Fruit fly (Drosophila melanogaster): ENCODE data around the gene RNaseX25.

RNaseX25 gene

dm6 chr3L:7970442-7970841 is at the start of gene RNaseX25 (continued):
- no peak for TF ChIP-seq CG4424 (GFP tag; optimal IDR thresholded peaks at IDR 0.05)
- TF ChIP-seq Gug (GFP tag; IDR thresholded peaks at IDR 0.05): no peak
- TF ChIP-seq CG42726 (GFP tag; IDR thresholded peaks at IDR 0.05; ENCODE audit: partially characterized antibody): peak; percentile 64; the same call in 1 of the 2 replicates
- no peak for TF ChIP-seq CG9817 (tag; optimal IDR thresholded peaks at IDR 0.05)
- no peak for TF ChIP-seq CG7786 (GFP tag; optimal IDR thresholded peaks at IDR 0.05)
- peak; percentile 94 for TF ChIP-seq nerfin-2 (GFP tag; IDR thresholded peaks at IDR 0.05; ENCODE audit: partially characterized antibody)
- no peak for TF ChIP-seq CG9797 (GFP tag; optimal IDR thresholded peaks at IDR 0.05)
- TF ChIP-seq CG17359 (tag; optimal IDR thresholded peaks at IDR 0.05): no peak
- TF ChIP-seq wdn (GFP tag; IDR thresholded peaks at IDR 0.05): no peak
- TF ChIP-seq D19A (tag; optimal IDR thresholded peaks at IDR 0.05): no peak
- no peak for TF ChIP-seq CG6254 (GFP tag; optimal IDR thresholded peaks at IDR 0.05)
- TF ChIP-seq lmd (GFP tag; IDR thresholded peaks at IDR 0.05): no peak
- no peak for TF ChIP-seq Dip2 (GFP tag; IDR thresholded peaks at IDR 0.05)
- peak; percentile 88 for TF ChIP-seq hb (GFP tag; IDR thresholded peaks at IDR 0.05; ENCODE audit: partially characterized antibody)
- TF ChIP-seq stwl (tag; optimal IDR thresholded peaks at IDR 0.05): peak; percentile 58
- TF ChIP-seq BtbVII (GFP tag; optimal IDR thresholded peaks at IDR 0.05): no peak
- peak; percentile 91 for TF ChIP-seq Scr (GFP tag; IDR thresholded peaks at IDR 0.05; ENCODE audit: partially characterized antibody)
- TF ChIP-seq CG16813 (GFP tag; IDR thresholded peaks at IDR 0.05; ENCODE audit: partially characterized antibody): peak; percentile 87
- no peak for TF ChIP-seq chif (GFP tag; optimal IDR thresholded peaks at IDR 0.05)
- no peak for TF ChIP-seq pfk (GFP tag; optimal IDR thresholded peaks at IDR 0.05)
- TF ChIP-seq unpg (GFP tag; optimal IDR thresholded peaks at IDR 0.05): no peak
- no peak for TF ChIP-seq CG8359 (GFP tag; optimal IDR thresholded peaks at IDR 0.05; ENCODE audit: borderline replicate concordance)
- TF ChIP-seq Bdp1 (GFP tag; optimal IDR thresholded peaks at IDR 0.05): no peak
- no peak for TF ChIP-seq CG1647 (GFP tag; optimal IDR thresholded peaks at IDR 0.05)
- TF ChIP-seq ranshi (GFP tag; IDR thresholded peaks at IDR 0.05): no peak
- peak; percentile 96 for TF ChIP-seq sna (GFP tag; IDR thresholded peaks at IDR 0.05; ENCODE audit: partially characterized antibody)
- peak; percentile 38 for TF ChIP-seq CG4617 (GFP tag; optimal IDR thresholded peaks at IDR 0.05; ENCODE audit: borderline replicate concordance)
- TF ChIP-seq inv (GFP tag; IDR thresholded peaks at IDR 0.05; ENCODE audit: partially characterized antibody): peak; percentile 77
- TF ChIP-seq CoRest (tag; optimal IDR thresholded peaks at IDR 0.05): no peak
- TF ChIP-seq Oaz (GFP tag; IDR thresholded peaks at IDR 0.05): no peak
- no peak for TF ChIP-seq schlank (tag; optimal IDR thresholded peaks at IDR 0.05)
- no peak for TF ChIP-seq CG4328 (GFP tag; optimal IDR thresholded peaks at IDR 0.05)
- peak; percentile 97 for TF ChIP-seq CG11560 (tag; IDR thresholded peaks at IDR 0.05)
- no peak for TF ChIP-seq dpn (GFP tag; optimal IDR thresholded peaks at IDR 0.05)
- TF ChIP-seq Kr (GFP tag; optimal IDR thresholded peaks at IDR 0.05): no peak
- no peak for TF ChIP-seq ken (GFP tag; IDR thresholded peaks at IDR 0.05)
- TF ChIP-seq CG17186 (GFP tag; optimal IDR thresholded peaks at IDR 0.05): no peak
- TF ChIP-seq crp (GFP tag; optimal IDR thresholded peaks at IDR 0.05): no peak
- no peak for TF ChIP-seq corto (GFP tag; optimal IDR thresholded peaks at IDR 0.05)
- no peak for TF ChIP-seq CG14667 (GFP tag; IDR thresholded peaks at IDR 0.05)
- TF ChIP-seq vnd (GFP tag; IDR thresholded peaks at IDR 0.05; ENCODE audit: partially characterized antibody): peak; percentile 92
- TF ChIP-seq HmgZ (tag; optimal IDR thresholded peaks at IDR 0.05): no peak
- no peak for TF ChIP-seq Doc2 (GFP tag; IDR thresholded peaks at IDR 0.05)
- no peak for TF ChIP-seq CG32532 (GFP tag; IDR thresholded peaks at IDR 0.05)
- TF ChIP-seq CG8765 (GFP tag; IDR thresholded peaks at IDR 0.05): no peak
- no peak for TF ChIP-seq Xrp1 (GFP tag; IDR thresholded peaks at IDR 0.05)
- TF ChIP-seq zen (tag; optimal IDR thresholded peaks at IDR 0.05): no peak
- peak; percentile 5 for TF ChIP-seq nom (GFP tag; optimal IDR thresholded peaks at IDR 0.05)
- TF ChIP-seq vfl (GFP tag; optimal IDR thresholded peaks at IDR 0.05): no peak
- no peak for TF ChIP-seq stc (GFP tag; IDR thresholded peaks at IDR 0.05)

Measured in whole organism, embryonic.